Fruit fly (Drosophila melanogaster) whole organism, wandering third instar larva: ENCODE data around the gene CG3842.
A peak's percentile ranks its signal among the peaks of the same experiment; 100 is the strongest.

Experiments used
- Abd-B ChIP-seq: fragments of >200 bp; optimal IDR thresholded peaks from 2 replicates; lab custom pipeline; 2017; ENCODE audit warnings: missing biosample characterization, missing genetic modification characterization
- Dfd ChIP-seq: fragments of >200 bp; optimal IDR thresholded peaks from 2 replicates; lab custom pipeline; 2017; ENCODE audit warnings: missing biosample characterization, missing genetic modification characterization
- Dif ChIP-seq: fragments of 200-275, 200-300 bp; sonication (Bioruptor generic); optimal IDR thresholded peaks from 2 replicates; lab custom pipeline; 2018; ENCODE audit warnings: missing biosample characterization, missing genetic modification characterization; ENCODE audit not compliant: partially characterized antibody
- Hr78 ChIP-seq: fragments of >200 bp; optimal IDR thresholded peaks from 2 replicates; lab custom pipeline; 2017; ENCODE audit warnings: missing biosample characterization, missing genetic modification characterization
- Hr83 ChIP-seq: fragments of 200-300 bp; sonication (Bioruptor generic); optimal IDR thresholded peaks from 2 replicates; lab custom pipeline; 2016; ENCODE audit warnings: missing biosample characterization, mild to moderate bottlenecking, missing genetic modification characterization, moderate library complexity; ENCODE audit not compliant: poor library complexity, severe bottlenecking
- Myc ChIP-seq: fragments of >200 bp; optimal IDR thresholded peaks from 2 replicates; lab custom pipeline; 2017
- br ChIP-seq: fragments of 200-800 bp; sonication (Bioruptor generic); optimal IDR thresholded peaks from 2 replicates; lab custom pipeline; 2016; ENCODE audit warnings: missing biosample characterization, missing genetic modification characterization
- dsf ChIP-seq: sonication (Bioruptor generic); optimal IDR thresholded peaks from 2 replicates; lab custom pipeline; 2016; ENCODE audit warnings: missing biosample characterization, missing genetic modification characterization, borderline replicate concordance
- foxo ChIP-seq, 2 experiments: fragments of 200-800 bp; sonication (Bioruptor generic); optimal IDR thresholded peaks; 2 replicates in 1 of 2; 3 replicates in 1 of 2; lab custom pipeline; 2016 to 2017; ENCODE audit warnings: missing biosample characterization in 2 of 2, missing genetic modification characterization in 2 of 2
- fru ChIP-seq: fragments of 200-800 bp; sonication (Bioruptor generic); optimal IDR thresholded peaks from 3 replicates; lab custom pipeline; 2016; ENCODE audit warnings: missing biosample characterization, mild to moderate bottlenecking, missing genetic modification characterization
- pan ChIP-seq: fragments of >200 bp; optimal IDR thresholded peaks from 2 replicates; lab custom pipeline; 2017
- psq ChIP-seq: fragments of 200-800 bp; sonication (Bioruptor generic); optimal IDR thresholded peaks from 3 replicates; lab custom pipeline; 2017; ENCODE audit warnings: missing biosample characterization, mild to moderate bottlenecking, missing genetic modification characterization, moderate library complexity
- usp ChIP-seq: fragments of >200 bp; optimal IDR thresholded peaks from 2 replicates; lab custom pipeline; 2017; ENCODE audit warnings: missing biosample characterization, missing genetic modification characterization

DNA sequence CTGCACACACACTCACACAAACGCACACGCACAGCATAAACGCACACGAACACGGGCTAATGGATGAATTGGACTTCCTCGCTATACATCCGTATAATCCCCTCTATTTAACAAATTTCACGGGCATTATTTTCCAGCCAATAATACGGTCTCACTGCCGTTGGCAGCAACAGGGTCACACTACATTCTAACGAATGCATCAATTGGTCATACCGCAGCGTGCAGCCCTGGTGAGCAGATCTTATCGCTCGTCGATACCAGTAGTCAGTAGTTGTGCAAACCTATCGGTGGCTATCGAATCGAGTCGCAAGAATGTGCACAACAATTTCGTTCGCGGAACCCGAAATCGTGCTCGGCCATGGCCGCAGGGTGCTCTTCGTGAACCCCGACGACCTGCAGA is 49.7 kb upstream of the CG3842 start, which contains the start of the genes Top3beta and wuho:
- TF ChIP-seq Abd-B (GFP tag; lab: Kevin White, UChicago) (no peak), Myc (lab: Kevin White, UChicago) (peak; percentile 24), Hr83 (peak; percentile 1), br (GFP tag; lab: Kevin White, UChicago) (no peak), usp (GFP tag; lab: Kevin White, UChicago) (no peak), pan (lab: Kevin White, UChicago) (no peak), foxo (GFP tag; optimal IDR thresholded peaks at IDR 0.05; lab: Kevin White, UChicago) (no peak), Dif (GFP tag; lab: Kevin White, UChicago) (peak; percentile 22), psq (GFP tag; lab: Kevin White, UChicago) (peak; percentile 19), Dfd (GFP tag; lab: Kevin White, UChicago) (no peak), dsf (GFP tag; lab: Kevin White, UChicago) (no peak), Hr78 (no peak), fru (no peak)
